Worm (Caenorhabditis elegans) whole organism, early embryonic: ENCODE results near the gene egl-15.

Experiments used
- B0310.2 ChIP-seq: sonication (generic microtip); optimal IDR thresholded peaks from 2 replicates; lab custom pipeline; 2016; ENCODE audit warnings: mild to moderate bottlenecking, missing genetic modification characterization, missing compliant biosample characterization
- F13C5.2 ChIP-seq: sonication (generic microtip); optimal IDR thresholded peaks from 2 replicates; lab custom pipeline; 2017; ENCODE audit warnings: mild to moderate bottlenecking, missing genetic modification characterization, inconsistent platforms, missing compliant biosample characterization
- aly-1 ChIP-seq: sonication (generic microtip); optimal IDR thresholded peaks from 2 replicates; lab custom pipeline; 2016; ENCODE audit warnings: missing genetic modification characterization, missing compliant biosample characterization
- ama-1 ChIP-seq: fragments of 150-350 bp; optimal IDR thresholded peaks from 2 replicates; lab custom pipeline; 2014
- ceh-36 ChIP-seq: sonication (generic microtip); optimal IDR thresholded peaks from 2 replicates; lab custom pipeline; 2016; ENCODE audit warnings: missing genetic modification characterization, inconsistent platforms, missing compliant biosample characterization
- flt-1 ChIP-seq: fragments of 200-800 bp; sonication (Bioruptor generic); IDR thresholded peaks from 2 replicates; pipeline ENCODE4 v1.3.6; 2022; ENCODE audit warnings: missing genetic modification characterization, missing compliant biosample characterization
- hmbx-1 ChIP-seq: sonication (generic microtip); optimal IDR thresholded peaks from 2 replicates; lab custom pipeline; 2016; ENCODE audit warnings: mild to moderate bottlenecking, missing genetic modification characterization, missing compliant biosample characterization
- hnd-1 ChIP-seq: sonication (generic microtip); optimal IDR thresholded peaks from 2 replicates; lab custom pipeline; 2016; ENCODE audit warnings: missing genetic modification characterization, missing compliant biosample characterization
- pes-1 ChIP-seq: fragments of 200-800 bp; sonication (Bioruptor generic); IDR thresholded peaks from 2 replicates; pipeline ENCODE4 v1.3.6; 2022; ENCODE audit warnings: missing genetic modification reagents, missing genetic modification characterization, missing compliant biosample characterization
- scrt-1 ChIP-seq: fragments of 200-800 bp; sonication (Bioruptor generic); IDR thresholded peaks from 2 replicates; pipeline ENCODE4 v1.3.6; 2022; ENCODE audit warnings: missing genetic modification characterization, missing compliant biosample characterization
- sea-1 ChIP-seq: fragments of 200-800 bp; sonication (Bioruptor generic); conservative IDR thresholded peaks from 2 replicates; pipeline ENCODE4 v1.3.6; 2022; ENCODE audit warnings: missing genetic modification characterization, missing compliant biosample characterization
- tbx-11 ChIP-seq: fragments of 200-800 bp; sonication (Bioruptor generic); IDR thresholded peaks from 2 replicates; pipeline ENCODE4 v1.3.6; 2022; ENCODE audit warnings: missing genetic modification characterization, missing compliant biosample characterization
- tbx-37 ChIP-seq: fragments of 200-800 bp; sonication (Bioruptor generic); conservative IDR thresholded peaks from 2 replicates; pipeline ENCODE4 v1.3.6; 2022; ENCODE audit warnings: missing genetic modification reagents, missing genetic modification characterization, missing compliant biosample characterization
- tra-4 ChIP-seq: sonication (generic microtip); optimal IDR thresholded peaks from 2 replicates; lab custom pipeline; 2017; ENCODE audit warnings: missing genetic modification characterization, missing compliant biosample characterization

DNA sequence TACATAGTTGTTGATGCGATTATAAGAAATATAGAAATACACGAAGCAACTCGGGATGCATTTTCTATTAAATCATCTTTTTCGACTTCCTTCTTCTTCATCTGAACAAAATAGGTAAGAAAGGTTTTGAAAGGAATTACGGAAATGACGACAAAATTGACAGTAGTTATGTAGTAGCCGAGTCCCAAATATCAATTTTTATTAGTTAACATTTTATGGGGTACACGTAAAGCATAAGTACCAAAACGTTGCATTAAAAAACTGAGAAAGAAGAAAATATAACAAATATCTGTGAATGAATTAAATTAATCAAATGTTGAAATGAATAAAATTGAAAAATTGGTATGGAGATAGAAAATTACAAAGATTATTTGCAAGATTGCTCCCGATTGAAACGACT, 14.4 kb upstream of the egl-15 start, which contains the start of gene col-177:
- TF ChIP-seq scrt-1 (GFP tag; lab: Robert Waterston, UW) (no peak), hmbx-1 (tag; lab: Kevin White, UChicago) (no peak), tbx-11 (GFP tag; lab: Robert Waterston, UW) (no peak), hnd-1 (tag; lab: Kevin White, UChicago) (no peak), ama-1 (lab: Kevin White, UChicago) (no peak), sea-1 (GFP tag; lab: Robert Waterston, UW) (no peak), ceh-36 (tag; lab: Kevin White, UChicago) (no peak), pes-1 (no peak), aly-1 (tag; lab: Kevin White, UChicago) (no peak), tra-4 (tag; lab: Kevin White, UChicago) (no peak), B0310.2 (tag; lab: Kevin White, UChicago) (no peak), F13C5.2 (no peak), flt-1 (no peak), tbx-37 (no peak)
